Worm (Caenorhabditis elegans) whole organism, L4 larva: ENCODE results near the gene glb-5.

Experiments
- D1046.2 ChIP-seq: fragments of 200-800 bp; sonication (Bioruptor generic); IDR thresholded peaks from 2 replicates; pipeline ENCODE4 v1.3.6; 2022; ENCODE audit warnings: missing genetic modification characterization, missing compliant biosample characterization
- F49E8.2 ChIP-seq: sonication (generic microtip); optimal IDR thresholded peaks from 2 replicates; lab custom pipeline; 2016; ENCODE audit warnings: missing compliant biosample characterization, mild to moderate bottlenecking, missing genetic modification characterization, borderline replicate concordance
- Y48G9A.11 ChIP-seq: fragments of 200-800 bp; sonication (Bioruptor generic); IDR thresholded peaks from 2 replicates; pipeline ENCODE4 v1.3.6; 2022; ENCODE audit warnings: missing genetic modification reagents, missing genetic modification characterization, missing compliant biosample characterization
- arid-1 ChIP-seq: fragments of 200-800 bp; sonication (Bioruptor generic); conservative IDR thresholded peaks from 2 replicates; pipeline ENCODE4 v1.3.6; 2022; ENCODE audit warnings: missing genetic modification reagents, missing genetic modification characterization, missing compliant biosample characterization
- ceh-20 ChIP-seq: fragments of 200-800 bp; sonication (Bioruptor generic); IDR thresholded peaks from 2 replicates; pipeline ENCODE4 v1.3.6; 2022; ENCODE audit warnings: missing genetic modification reagents, missing genetic modification characterization, missing compliant biosample characterization
- ceh-28 ChIP-seq: fragments of 150-350 bp; optimal IDR thresholded peaks from 2 replicates; lab custom pipeline; 2014; ENCODE audit warnings: missing biosample characterization, missing genetic modification reagents, missing genetic modification characterization
- egl-27 ChIP-seq: sonication (generic microtip); optimal IDR thresholded peaks from 3 replicates; lab custom pipeline; 2017; ENCODE audit warnings: missing biosample characterization, missing genetic modification reagents, missing genetic modification characterization
- fkh-10 ChIP-seq: fragments of 150-350 bp; optimal IDR thresholded peaks from 2 replicates; lab custom pipeline; 2014; ENCODE audit warnings: missing biosample characterization, missing genetic modification reagents, missing genetic modification characterization
- lim-7 ChIP-seq: fragments of 200-800 bp; sonication (Bioruptor generic); IDR thresholded peaks from 2 replicates; pipeline ENCODE4 v1.3.6; 2022; ENCODE audit warnings: missing genetic modification characterization, missing compliant biosample characterization
- lsy-2 ChIP-seq, 2 experiments: fragments of 150-350 bp in 1 of 2; sonication (generic microtip) in 1 of 2; optimal IDR thresholded peaks; 2 replicates each; lab custom pipeline; 2014 to 2017; ENCODE audit warnings: missing biosample characterization in 2 of 2, missing genetic modification characterization in 2 of 2
- nhr-28 ChIP-seq: fragments of 150-350 bp; optimal IDR thresholded peaks from 2 replicates; lab custom pipeline; 2014; ENCODE audit warnings: missing biosample characterization, missing genetic modification characterization
- pqm-1 ChIP-seq: sonication (generic microtip); optimal IDR thresholded peaks from 2 replicates; lab custom pipeline; 2017; ENCODE audit warnings: missing biosample characterization, missing genetic modification characterization
- snpc-1.2 ChIP-seq: fragments of 200-800 bp; sonication (Bioruptor generic); IDR thresholded peaks from 2 replicates; pipeline ENCODE4 v1.3.6; 2022; ENCODE audit warnings: missing genetic modification reagents, missing genetic modification characterization, missing compliant biosample characterization
- unc-39 ChIP-seq: sonication (generic microtip); optimal IDR thresholded peaks from 2 replicates; lab custom pipeline; 2017; ENCODE audit warnings: missing biosample characterization, missing genetic modification characterization

DNA sequence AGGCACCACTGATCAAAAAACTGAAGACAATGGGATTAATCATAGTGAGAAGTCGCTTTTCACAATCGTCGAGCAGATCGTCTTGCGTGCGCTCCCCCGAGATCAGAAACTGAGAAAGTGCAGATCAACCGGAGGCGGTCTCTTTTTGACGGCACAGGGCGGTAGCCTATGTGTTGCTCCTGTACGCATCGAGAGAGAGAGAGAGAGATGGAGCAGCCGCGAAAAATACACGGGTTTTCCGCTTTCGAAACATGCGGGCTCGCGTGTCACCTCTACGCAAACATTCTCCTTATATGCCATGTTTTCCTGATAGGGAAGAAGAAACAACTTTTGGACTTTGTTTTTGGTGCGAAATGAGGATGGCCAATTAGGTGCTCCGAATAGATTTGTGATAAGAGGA is 54.4 kb downstream of the glb-5 start, which contains the start of gene lrpc-1:
- TF ChIP-seq arid-1 (GFP tag; lab: Robert Waterston, UW) (no peak), snpc-1.2 (GFP tag; lab: Robert Waterston, UW) (no peak), Y48G9A.11 (GFP tag; lab: Robert Waterston, UW) (no peak), F49E8.2 (tag; lab: Kevin White, UChicago) (no peak), nhr-28 (no peak), ceh-28 (tag; lab: Kevin White, UChicago) (no peak), egl-27 (no peak), pqm-1 (tag; lab: Kevin White, UChicago) (no peak), lsy-2 (tag; optimal IDR thresholded peaks at IDR 0.05; lab: Kevin White, UChicago) (no peak), lim-7 (GFP tag; lab: Robert Waterston, UW) (no peak), ceh-20 (GFP tag; lab: Robert Waterston, UW) (no peak), unc-39 (tag; lab: Kevin White, UChicago) (no peak), fkh-10 (GFP tag; lab: Kevin White, UChicago) (no peak), D1046.2 (GFP tag; lab: Robert Waterston, UW) (no peak)
